Worm (Caenorhabditis elegans) whole organism, midembryonic: ENCODE data around the gene smr-1.

Experiments used
- T22C8.4 ChIP-seq: fragments of 200-800 bp; sonication (Bioruptor generic); IDR thresholded peaks from 2 replicates; pipeline ENCODE4 v1.3.6; 2022; ENCODE audit warnings: missing genetic modification characterization, missing compliant biosample characterization
- cog-1 ChIP-seq: sonication (generic microtip); optimal IDR thresholded peaks from 2 replicates; lab custom pipeline; 2016; ENCODE audit warnings: missing genetic modification characterization, missing compliant biosample characterization
- flt-1 ChIP-seq: fragments of 200-800 bp; sonication (Bioruptor generic); IDR thresholded peaks from 2 replicates; pipeline ENCODE4 v1.3.6; 2022; ENCODE audit warnings: missing genetic modification characterization, missing compliant biosample characterization
- klf-2 ChIP-seq: fragments of 200-800 bp; sonication (Bioruptor generic); conservative IDR thresholded peaks from 2 replicates; pipeline ENCODE4 v1.3.6; 2022; ENCODE audit warnings: missing genetic modification reagents, missing genetic modification characterization, missing compliant biosample characterization
- med-1 ChIP-seq: sonication (generic microtip); optimal IDR thresholded peaks from 2 replicates; lab custom pipeline; 2017; ENCODE audit warnings: missing genetic modification characterization, mild to moderate bottlenecking, missing compliant biosample characterization, antibody characterized with exemption, missing genetic modification reagents; ENCODE audit not compliant: insufficient read depth
- ref-1 ChIP-seq: fragments of 200-800 bp; sonication (Bioruptor generic); conservative IDR thresholded peaks from 2 replicates; pipeline ENCODE4 v1.3.6; 2022; ENCODE audit warnings: missing genetic modification reagents, missing genetic modification characterization, missing compliant biosample characterization
- tab-1 ChIP-seq: fragments of 200-800 bp; sonication (Bioruptor generic); IDR thresholded peaks from 2 replicates; pipeline ENCODE4 v1.3.6; 2022; ENCODE audit warnings: missing genetic modification characterization, missing compliant biosample characterization
- ztf-23 ChIP-seq: fragments of 200-800 bp; sonication (Bioruptor generic); IDR thresholded peaks from 2 replicates; pipeline ENCODE4 v1.3.6; 2022; ENCODE audit warnings: missing genetic modification reagents, missing genetic modification characterization, missing compliant biosample characterization
- ztf-29 ChIP-seq: fragments of 200-800 bp; sonication (Bioruptor generic); IDR thresholded peaks from 2 replicates; pipeline ENCODE4 v1.3.6; 2022; ENCODE audit warnings: missing genetic modification reagents, missing genetic modification characterization, missing compliant biosample characterization

The smr-1 gene

ce11 chrIII:1136827-1137378 lies 6.1 kb upstream of the smr-1 start:
- TF ChIP-seq klf-2 (GFP tag; lab: Robert Waterston, UW) = no peak
- no peak for TF ChIP-seq T22C8.4 (GFP tag; lab: Robert Waterston, UW)
- TF ChIP-seq tab-1 (GFP tag; lab: Robert Waterston, UW) = no peak
- TF ChIP-seq ref-1 (GFP tag; lab: Robert Waterston, UW) = no peak
- TF ChIP-seq ztf-23 (GFP tag; lab: Robert Waterston, UW) = no peak
- TF ChIP-seq med-1 = no peak
- TF ChIP-seq cog-1 = no peak
- no peak for TF ChIP-seq ztf-29 (GFP tag; lab: Robert Waterston, UW)
- TF ChIP-seq flt-1 (GFP tag; lab: Robert Waterston, UW) = no peak

DNA sequence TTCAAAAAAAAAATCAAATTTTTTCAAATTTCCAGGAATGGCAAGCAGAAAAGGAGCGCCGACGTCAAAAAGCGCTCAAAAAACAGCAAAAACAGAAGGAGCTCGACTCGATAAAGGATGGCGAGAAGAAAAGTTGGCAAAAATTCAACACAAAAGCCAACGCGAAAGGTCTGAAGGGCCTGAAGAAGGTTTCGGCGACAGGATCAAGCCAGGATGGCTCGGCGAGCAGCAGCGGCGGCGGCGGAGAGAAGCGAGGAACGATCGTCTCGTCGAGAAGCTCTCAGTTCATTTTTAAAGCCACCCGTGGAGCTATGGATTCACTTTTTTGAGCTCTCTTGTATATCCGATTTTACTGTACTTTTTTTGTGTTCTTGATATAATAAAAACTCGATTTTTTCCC lies 1.8 kb downstream of the smr-1 start:
- no peak for TF ChIP-seq T22C8.4 (GFP tag; lab: Robert Waterston, UW)
- no peak for TF ChIP-seq med-1
- TF ChIP-seq ref-1 (GFP tag; lab: Robert Waterston, UW) = no peak
- no peak for TF ChIP-seq klf-2 (GFP tag; lab: Robert Waterston, UW)
- TF ChIP-seq ztf-23 (GFP tag; lab: Robert Waterston, UW) = no peak
- TF ChIP-seq flt-1 (GFP tag; lab: Robert Waterston, UW) = no peak
- no peak for TF ChIP-seq cog-1
- TF ChIP-seq tab-1 (GFP tag; lab: Robert Waterston, UW) = no peak
- TF ChIP-seq ztf-29 (GFP tag; lab: Robert Waterston, UW) = no peak

- no peak for TF ChIP-seq flt-1 (GFP tag; lab: Robert Waterston, UW)
- TF ChIP-seq cog-1 = no peak
- no peak for TF ChIP-seq ztf-29 (GFP tag; lab: Robert Waterston, UW)
- TF ChIP-seq med-1 = no peak
- no peak for TF ChIP-seq ztf-23 (GFP tag; lab: Robert Waterston, UW)
- TF ChIP-seq ref-1 (GFP tag; lab: Robert Waterston, UW) = no peak
- TF ChIP-seq klf-2 (GFP tag; lab: Robert Waterston, UW) = no peak
- TF ChIP-seq T22C8.4 (GFP tag; lab: Robert Waterston, UW) = no peak
- no peak for TF ChIP-seq tab-1 (GFP tag; lab: Robert Waterston, UW)
Observed at ce11 chrIII:1147863-1148262, 4.9 kb downstream of the smr-1 start.

ce11 chrIII:1149472-1149871 lies 6.5 kb downstream of the smr-1 start:
- TF ChIP-seq ref-1 (GFP tag; lab: Robert Waterston, UW) = no peak
- no peak for TF ChIP-seq ztf-23 (GFP tag; lab: Robert Waterston, UW)
- no peak for TF ChIP-seq flt-1 (GFP tag; lab: Robert Waterston, UW)
- TF ChIP-seq cog-1 = no peak
- TF ChIP-seq tab-1 (GFP tag; lab: Robert Waterston, UW) = no peak
- no peak for TF ChIP-seq T22C8.4 (GFP tag; lab: Robert Waterston, UW)
- TF ChIP-seq klf-2 (GFP tag; lab: Robert Waterston, UW) = no peak
- no peak for TF ChIP-seq ztf-29 (GFP tag; lab: Robert Waterston, UW)
- no peak for TF ChIP-seq med-1

- TF ChIP-seq flt-1 (GFP tag; lab: Robert Waterston, UW) = no peak
- TF ChIP-seq ztf-23 (GFP tag; lab: Robert Waterston, UW) = no peak
- TF ChIP-seq T22C8.4 (GFP tag; lab: Robert Waterston, UW) = no peak
- no peak for TF ChIP-seq med-1
- no peak for TF ChIP-seq ref-1 (GFP tag; lab: Robert Waterston, UW)
- TF ChIP-seq ztf-29 (GFP tag; lab: Robert Waterston, UW) = no peak
- TF ChIP-seq klf-2 (GFP tag; lab: Robert Waterston, UW) = no peak
Observed at ce11 chrIII:1151680-1152079, 8.7 kb downstream of the smr-1 start, which contains the start of gene cdh-12. cdh-12 (plus strand) TSS chrIII:1152044.

- TF ChIP-seq klf-2 (GFP tag; lab: Robert Waterston, UW) (no peak), ztf-29 (GFP tag; lab: Robert Waterston, UW) (no peak), cog-1 (no peak), tab-1 (GFP tag; lab: Robert Waterston, UW) (no peak), flt-1 (GFP tag; lab: Robert Waterston, UW) (no peak), ref-1 (GFP tag; lab: Robert Waterston, UW) (no peak), med-1 (no peak), T22C8.4 (GFP tag; lab: Robert Waterston, UW) (no peak), ztf-23 (GFP tag; lab: Robert Waterston, UW) (no peak)
Observed at ce11 chrIII:1161946-1162345, 19.0 kb downstream of the smr-1 start.

DNA sequence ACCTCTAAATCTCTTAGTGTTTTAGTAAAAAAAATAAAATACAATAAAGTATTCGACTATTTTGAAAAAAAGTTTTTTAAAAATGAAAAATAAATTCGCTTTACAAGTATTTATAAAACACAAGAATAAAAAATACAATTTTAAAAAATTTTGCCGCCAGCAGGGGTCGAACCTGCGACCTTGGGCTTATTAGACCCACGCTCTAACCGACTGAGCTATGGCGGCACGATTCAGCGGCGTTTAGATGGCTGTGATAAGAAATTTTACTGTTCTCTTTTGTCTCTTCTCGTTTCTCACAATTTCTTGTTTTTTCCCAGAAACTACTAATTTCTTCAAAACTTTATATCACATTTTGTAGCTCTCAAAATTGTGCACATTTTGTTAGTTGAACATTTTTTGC lies 20.2 kb downstream of the smr-1 start:
- no peak for TF ChIP-seq cog-1
- no peak for TF ChIP-seq med-1
- no peak for TF ChIP-seq ztf-23 (GFP tag; lab: Robert Waterston, UW)
- no peak for TF ChIP-seq ref-1 (GFP tag; lab: Robert Waterston, UW)
- TF ChIP-seq tab-1 (GFP tag; lab: Robert Waterston, UW) = no peak
- no peak for TF ChIP-seq flt-1 (GFP tag; lab: Robert Waterston, UW)
- TF ChIP-seq T22C8.4 (GFP tag; lab: Robert Waterston, UW) = no peak
- TF ChIP-seq ztf-29 (GFP tag; lab: Robert Waterston, UW) = no peak
- no peak for TF ChIP-seq klf-2 (GFP tag; lab: Robert Waterston, UW)

DNA sequence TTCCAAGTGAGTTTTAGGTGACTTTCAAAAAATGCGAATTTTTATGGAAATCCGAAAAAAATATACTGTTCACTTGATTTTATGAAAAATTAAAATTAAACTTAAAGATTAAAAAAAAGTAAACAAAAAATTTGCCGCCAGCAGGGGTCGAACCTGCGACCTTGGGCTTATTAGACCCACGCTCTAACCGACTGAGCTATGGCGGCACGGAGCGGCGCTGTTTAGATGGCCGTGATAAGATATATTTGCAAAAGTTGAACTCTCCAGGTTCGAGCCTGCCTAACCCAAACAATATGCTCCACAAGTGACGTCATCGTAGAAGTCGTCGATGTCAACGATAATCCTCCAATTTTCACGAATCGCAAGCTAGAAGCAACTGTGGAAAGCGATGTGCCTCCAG lies 21.7 kb downstream of the smr-1 start:
- TF ChIP-seq ref-1 (GFP tag; lab: Robert Waterston, UW) = no peak
- no peak for TF ChIP-seq klf-2 (GFP tag; lab: Robert Waterston, UW)
- no peak for TF ChIP-seq T22C8.4 (GFP tag; lab: Robert Waterston, UW)
- no peak for TF ChIP-seq tab-1 (GFP tag; lab: Robert Waterston, UW)
- no peak for TF ChIP-seq cog-1
- no peak for TF ChIP-seq ztf-23 (GFP tag; lab: Robert Waterston, UW)
- TF ChIP-seq med-1 = no peak

ce11 chrIII:1166388-1166787 lies 23.4 kb downstream of the smr-1 start:
- TF ChIP-seq cog-1 (no peak), med-1 (no peak), tab-1 (GFP tag; lab: Robert Waterston, UW) (no peak), ztf-23 (GFP tag; lab: Robert Waterston, UW) (no peak), klf-2 (GFP tag; lab: Robert Waterston, UW) (no peak), ztf-29 (GFP tag; lab: Robert Waterston, UW) (no peak), T22C8.4 (GFP tag; lab: Robert Waterston, UW) (no peak), ref-1 (GFP tag; lab: Robert Waterston, UW) (no peak), flt-1 (GFP tag; lab: Robert Waterston, UW) (no peak)
